Worm (Caenorhabditis elegans) whole organism, L2 larva: Measurements from ENCODE around the gene cisd-3.2.

Experiments used
- F13H6.1 ChIP-seq: sonication (generic microtip); optimal IDR thresholded peaks from 2 replicates; lab custom pipeline; 2016; ENCODE audit warnings: missing genetic modification characterization, missing compliant biosample characterization
- nhr-11 ChIP-seq: fragments of 150-350 bp; optimal IDR thresholded peaks from 2 replicates; lab custom pipeline; 2014; ENCODE audit warnings: missing biosample characterization, missing genetic modification characterization
- nhr-25 ChIP-seq: fragments of 150-350 bp; sonication (generic microtip); optimal IDR thresholded peaks from 3 replicates; lab custom pipeline; 2014; ENCODE audit warnings: missing biosample characterization, missing genetic modification characterization
- zag-1 ChIP-seq: fragments of 150-350 bp; optimal IDR thresholded peaks from 2 replicates; lab custom pipeline; 2014; ENCODE audit warnings: missing biosample characterization, missing genetic modification characterization
- ztf-4 ChIP-seq: fragments of 150-350 bp; optimal IDR thresholded peaks from 2 replicates; lab custom pipeline; 2014; ENCODE audit warnings: missing biosample characterization, missing genetic modification characterization

- TF ChIP-seq F13H6.1 (tag; lab: Kevin White, UChicago) (no peak), zag-1 (tag; lab: Kevin White, UChicago) (no peak), nhr-25 (tag; lab: Kevin White, UChicago) (no peak), ztf-4 (tag; lab: Kevin White, UChicago) (no peak), nhr-11 (tag; lab: Kevin White, UChicago) (no peak)
Measured at ce11 chrIII:1580142-1580541, 39.8 kb downstream of the cisd-3.2 start.
